Fruit fly (Drosophila melanogaster): ENCODE measurements around the gene CG7730.

Gene CG7730

dm6 chr3L:17033309-17033708 lies 6.0 kb downstream of the CG7730 start (continued):
- TF ChIP-seq hb (GFP tag; IDR thresholded peaks at IDR 0.05; ENCODE audit: partially characterized antibody) = no peak
- TF ChIP-seq CG8290 (GFP tag; optimal IDR thresholded peaks at IDR 0.05) = peak; percentile 4
- TF ChIP-seq CG8290 (tag; optimal IDR thresholded peaks at IDR 0.05) = peak in 1 of 2 experiments; percentile 62
- no peak for TF ChIP-seq chinmo (GFP tag; IDR thresholded peaks at IDR 0.05; ENCODE audit: partially characterized antibody)
- TF ChIP-seq bigmax (GFP tag; optimal IDR thresholded peaks at IDR 0.05) = no peak
- TF ChIP-seq trem (tag; optimal IDR thresholded peaks at IDR 0.05) = peak; percentile 25
- TF ChIP-seq dmrt99B (tag; optimal IDR thresholded peaks at IDR 0.05) = no peak
- no peak for TF ChIP-seq Myb (GFP tag; optimal IDR thresholded peaks at IDR 0.05)
- no peak for TF ChIP-seq Antp (GFP tag; optimal IDR thresholded peaks at IDR 0.05)
- peak; percentile 17 for TF ChIP-seq sqz (GFP tag; optimal IDR thresholded peaks at IDR 0.05)
- no peak for TF ChIP-seq CTCF (GFP tag; optimal IDR thresholded peaks at IDR 0.05)
- TF ChIP-seq CG14710 (tag; optimal IDR thresholded peaks at IDR 0.05) = peak; percentile 51
- TF ChIP-seq CG9932 (GFP tag; IDR thresholded peaks at IDR 0.05) = no peak
- no peak for TF ChIP-seq Mad (GFP tag; optimal IDR thresholded peaks at IDR 0.05)
- peak; percentile 41; the same call in 1 of the 3 replicates for TF ChIP-seq CG17361 (GFP tag; IDR thresholded peaks at IDR 0.05)
- TF ChIP-seq hkb (optimal IDR thresholded peaks at IDR 0.05) = no peak
- TF ChIP-seq hkb (GFP tag; IDR thresholded peaks at IDR 0.05) = no peak
- TF ChIP-seq Jarid2 (GFP tag; optimal IDR thresholded peaks at IDR 0.05) = no peak
- no peak for TF ChIP-seq gro (GFP tag; optimal IDR thresholded peaks at IDR 0.05)
- no peak for TF ChIP-seq ftz-f1 (GFP tag; optimal IDR thresholded peaks at IDR 0.05)
- no peak for TF ChIP-seq CG10366 (GFP tag; IDR thresholded peaks at IDR 0.05)
- TF ChIP-seq odd (GFP tag; optimal IDR thresholded peaks at IDR 0.05) = no peak
- TF ChIP-seq HmgD (GFP tag; optimal IDR thresholded peaks at IDR 0.05) = no peak
- no peak for TF ChIP-seq Nf-YC (tag; optimal IDR thresholded peaks at IDR 0.05)
- TF ChIP-seq Hmr (GFP tag; optimal IDR thresholded peaks at IDR 0.05) = no peak
- TF ChIP-seq zfh1 (GFP tag; IDR thresholded peaks at IDR 0.05) = no peak
- TF ChIP-seq CG7786 (GFP tag; optimal IDR thresholded peaks at IDR 0.05) = no peak
- TF ChIP-seq Bgb (GFP tag; IDR thresholded peaks at IDR 0.05; ENCODE audit: partially characterized antibody) = no peak
- TF ChIP-seq HHEX (GFP tag; optimal IDR thresholded peaks at IDR 0.05) = no peak
- TF ChIP-seq salm (tag; optimal IDR thresholded peaks at IDR 0.05) = no peak
- TF ChIP-seq lov (optimal IDR thresholded peaks at IDR 0.05) = no peak
- no peak for TF ChIP-seq lov (GFP tag; IDR thresholded peaks at IDR 0.05)
- no peak for TF ChIP-seq CG6689 (GFP tag; IDR thresholded peaks at IDR 0.05)
- no peak for TF ChIP-seq ttk (GFP tag; IDR thresholded peaks at IDR 0.05)
- no peak for TF ChIP-seq D (optimal IDR thresholded peaks at IDR 0.05)
- no peak for TF ChIP-seq D (GFP tag; optimal IDR thresholded peaks at IDR 0.05)
- TF ChIP-seq HLHmδ (GFP tag; optimal IDR thresholded peaks at IDR 0.05) = peak; percentile 93
- TF ChIP-seq ERR (GFP tag; optimal IDR thresholded peaks at IDR 0.05) = no peak
- no peak for TF ChIP-seq CG8281 (tag; optimal IDR thresholded peaks at IDR 0.05)
- TF ChIP-seq Blimp-1 (GFP tag; optimal IDR thresholded peaks at IDR 0.05) = peak; percentile 100
- peak; percentile 41 for TF ChIP-seq CG2202 (tag; optimal IDR thresholded peaks at IDR 0.05)
- no peak for TF ChIP-seq sens-2 (GFP tag; IDR thresholded peaks at IDR 0.05)
- no peak for TF ChIP-seq pfk (GFP tag; optimal IDR thresholded peaks at IDR 0.05)
- TF ChIP-seq CG14667 (GFP tag; IDR thresholded peaks at IDR 0.05) = no peak
- TF ChIP-seq CG12155 (GFP tag; optimal IDR thresholded peaks at IDR 0.05) = no peak
- TF ChIP-seq CG10979 (tag; optimal IDR thresholded peaks at IDR 0.05) = peak; percentile 18
- TF ChIP-seq gcm (GFP tag; optimal IDR thresholded peaks at IDR 0.05) = peak; percentile 32
- TF ChIP-seq ac (GFP tag; optimal IDR thresholded peaks at IDR 0.05) = no peak
- TF ChIP-seq sim (GFP tag; IDR thresholded peaks at IDR 0.05) = peak; percentile 41; the same call in 1 of the 2 replicates
- TF ChIP-seq CG11723 (GFP tag; optimal IDR thresholded peaks at IDR 0.05) = no peak
